Worm (Caenorhabditis elegans) whole organism, L4 larva: ENCODE measurements around the gene bgal-1.
"Not testable (repeated sequence)": the region's sequence is repeated elsewhere in the genome, so short reads cannot be mapped to it uniquely, and the experiment has no call there.

ENCODE experiments used
- F10B5.3 ChIP-seq: sonication (generic microtip); optimal IDR thresholded peaks from 2 replicates; lab custom pipeline; 2016; ENCODE audit warnings: mild to moderate bottlenecking, missing genetic modification characterization, missing compliant biosample characterization
- F49E8.2 ChIP-seq: sonication (generic microtip); optimal IDR thresholded peaks from 2 replicates; lab custom pipeline; 2016; ENCODE audit warnings: missing compliant biosample characterization, mild to moderate bottlenecking, missing genetic modification characterization, borderline replicate concordance
- T26A8.4 ChIP-seq: fragments of 200-800 bp; sonication (Bioruptor generic); IDR thresholded peaks from 2 replicates; pipeline ENCODE4 v1.3.6; 2022; ENCODE audit warnings: missing genetic modification characterization, missing compliant biosample characterization
- Y48G9A.11 ChIP-seq: fragments of 200-800 bp; sonication (Bioruptor generic); IDR thresholded peaks from 2 replicates; pipeline ENCODE4 v1.3.6; 2022; ENCODE audit warnings: missing genetic modification reagents, missing genetic modification characterization, missing compliant biosample characterization
- arid-1 ChIP-seq: fragments of 200-800 bp; sonication (Bioruptor generic); conservative IDR thresholded peaks from 2 replicates; pipeline ENCODE4 v1.3.6; 2022; ENCODE audit warnings: missing genetic modification reagents, missing genetic modification characterization, missing compliant biosample characterization
- ceh-44 ChIP-seq: fragments of 200-800 bp; sonication (Bioruptor generic); IDR thresholded peaks from 2 replicates; pipeline ENCODE4 v1.3.6; 2022; ENCODE audit warnings: missing genetic modification reagents, missing genetic modification characterization, missing compliant biosample characterization
- daf-16 ChIP-seq, 3 experiments: sonication (generic microtip); optimal IDR thresholded peaks; 2 replicates each; lab custom pipeline; 2016 to 2017; ENCODE audit warnings: missing genetic modification characterization in 3 of 3, missing genetic modification reagents in 3 of 3, mild to moderate bottlenecking in 2 of 3, missing compliant biosample characterization in 2 of 3, missing biosample characterization in 1 of 3, moderate library complexity in 1 of 3
- dmd-6 ChIP-seq: fragments of 200-800 bp; sonication (Bioruptor generic); IDR thresholded peaks from 2 replicates; pipeline ENCODE4 v1.3.6; 2022; ENCODE audit warnings: missing genetic modification reagents, missing genetic modification characterization, missing compliant biosample characterization
- dmd-8 ChIP-seq: fragments of 200-800 bp; sonication (Bioruptor generic); IDR thresholded peaks from 2 replicates; pipeline ENCODE4 v1.3.6; 2022; ENCODE audit warnings: missing genetic modification characterization, missing compliant biosample characterization
- duxl-1 ChIP-seq: sonication (generic microtip); optimal IDR thresholded peaks from 2 replicates; lab custom pipeline; 2016; ENCODE audit warnings: mild to moderate bottlenecking, missing genetic modification characterization, moderate library complexity, missing compliant biosample characterization; ENCODE audit not compliant: poor library complexity
- dve-1 ChIP-seq: sonication (generic microtip); optimal IDR thresholded peaks from 2 replicates; lab custom pipeline; 2017; ENCODE audit warnings: antibody characterized with exemption, mild to moderate bottlenecking, missing genetic modification characterization, missing compliant biosample characterization; ENCODE audit not compliant: insufficient read depth
- hlh-11 ChIP-seq: fragments of 200-800 bp; sonication (Bioruptor generic); optimal IDR thresholded peaks from 2 replicates; lab custom pipeline; 2018; ENCODE audit warnings: mild to moderate bottlenecking, missing genetic modification characterization, missing compliant biosample characterization
- hlh-30 ChIP-seq: sonication (generic microtip); optimal IDR thresholded peaks from 2 replicates; lab custom pipeline; 2017; ENCODE audit warnings: antibody characterized with exemption, mild to moderate bottlenecking, missing genetic modification characterization, missing compliant biosample characterization; ENCODE audit not compliant: insufficient read depth
- lin-38 ChIP-seq: fragments of 200-800 bp; sonication (Bioruptor generic); IDR thresholded peaks from 2 replicates; pipeline ENCODE4 v1.3.6; 2022; ENCODE audit warnings: missing genetic modification reagents, missing genetic modification characterization, missing compliant biosample characterization
- madf-5 ChIP-seq, 2 experiments: fragments of 200-800 bp; sonication (Bioruptor generic); IDR thresholded peaks; 2 replicates each; pipeline ENCODE4 v1.3.6; 2022; ENCODE audit warnings: missing compliant biosample characterization in 2 of 2, missing genetic modification characterization in 2 of 2
- mdt-29 ChIP-seq: fragments of 200-800 bp; sonication (Bioruptor generic); IDR thresholded peaks from 2 replicates; pipeline ENCODE4 v1.3.6; 2022; ENCODE audit warnings: missing genetic modification reagents, missing genetic modification characterization, missing compliant biosample characterization
- mep-1 ChIP-seq: fragments of 150-350 bp; sonication (generic microtip); optimal IDR thresholded peaks from 3 replicates; lab custom pipeline; 2014; ENCODE audit warnings: missing biosample characterization, missing genetic modification characterization
- mes-2 ChIP-seq: sonication (generic microtip); optimal IDR thresholded peaks from 2 replicates; lab custom pipeline; 2016; ENCODE audit warnings: missing genotype, mild to moderate bottlenecking, missing genetic modification characterization, missing compliant biosample characterization; ENCODE audit not compliant: poor library complexity, severe bottlenecking
- mxl-2 ChIP-seq: fragments of 200-800 bp; sonication (Bioruptor generic); conservative IDR thresholded peaks from 2 replicates; pipeline ENCODE4 v1.3.6; 2022; ENCODE audit warnings: missing genetic modification reagents, missing genetic modification characterization, missing compliant biosample characterization
- mxl-3 ChIP-seq: fragments of 200-800 bp; sonication (Bioruptor generic); optimal IDR thresholded peaks from 2 replicates; lab custom pipeline; 2018; ENCODE audit warnings: mild to moderate bottlenecking, missing genetic modification characterization, missing compliant biosample characterization
- nhr-102 ChIP-seq: sonication (generic microtip); optimal IDR thresholded peaks from 2 replicates; lab custom pipeline; 2016; ENCODE audit warnings: mild to moderate bottlenecking, missing genetic modification characterization, moderate library complexity, missing compliant biosample characterization
- nhr-41 ChIP-seq: fragments of 200-800 bp; sonication (Bioruptor generic); IDR thresholded peaks from 2 replicates; pipeline ENCODE4 v1.3.6; 2022; ENCODE audit warnings: missing genetic modification reagents, missing genetic modification characterization, missing compliant biosample characterization
- nhr-48 ChIP-seq: sonication (generic microtip); optimal IDR thresholded peaks from 2 replicates; lab custom pipeline; 2016; ENCODE audit warnings: mild to moderate bottlenecking, missing genetic modification characterization, missing compliant biosample characterization
- pha-4 ChIP-seq, 2 experiments: fragments of 150-350 bp in 1 of 2; fragments of 200-800 bp in 1 of 2; sonication (Bioruptor generic) in 1 of 2; IDR thresholded peaks in 1 of 2; optimal IDR thresholded peaks in 1 of 2; 2 replicates each; pipeline versions ENCODE4 v1.3.6 to Lab custom; 2014 to 2022; ENCODE audit warnings: missing genetic modification characterization in 2 of 2, missing genetic modification reagents in 2 of 2, missing biosample characterization in 1 of 2, missing compliant biosample characterization in 1 of 2
- php-3 ChIP-seq: fragments of 200-800 bp; sonication (Bioruptor generic); IDR thresholded peaks from 2 replicates; pipeline ENCODE4 v1.3.6; 2022; ENCODE audit warnings: missing genetic modification reagents, missing genetic modification characterization, missing compliant biosample characterization
- pqm-1 ChIP-seq: sonication (generic microtip); optimal IDR thresholded peaks from 2 replicates; lab custom pipeline; 2017; ENCODE audit warnings: missing biosample characterization, missing genetic modification characterization
- rbr-2 ChIP-seq: sonication (generic microtip); optimal IDR thresholded peaks from 2 replicates; lab custom pipeline; 2016; ENCODE audit warnings: missing genotype, missing genetic modification characterization, missing compliant biosample characterization
- saeg-2 ChIP-seq: fragments of 200-800 bp; sonication (Bioruptor generic); IDR thresholded peaks from 2 replicates; pipeline ENCODE4 v1.3.6; 2022; ENCODE audit warnings: missing genetic modification reagents, missing genetic modification characterization, missing compliant biosample characterization
- snpc-1.2 ChIP-seq: fragments of 200-800 bp; sonication (Bioruptor generic); IDR thresholded peaks from 2 replicates; pipeline ENCODE4 v1.3.6; 2022; ENCODE audit warnings: missing genetic modification reagents, missing genetic modification characterization, missing compliant biosample characterization
- snpc-4 ChIP-seq: fragments of 150-350 bp; optimal IDR thresholded peaks from 2 replicates; lab custom pipeline; 2014; ENCODE audit warnings: missing biosample characterization, missing genetic modification characterization
- spr-1 ChIP-seq: sonication (generic microtip); optimal IDR thresholded peaks from 2 replicates; lab custom pipeline; 2016; ENCODE audit warnings: mild to moderate bottlenecking, missing genetic modification characterization, missing compliant biosample characterization
- tra-1 ChIP-seq: fragments of 200-800 bp; sonication (Bioruptor generic); IDR thresholded peaks from 2 replicates; pipeline ENCODE4 v1.3.6; 2022; ENCODE audit warnings: missing genetic modification reagents, missing genetic modification characterization, missing compliant biosample characterization
- unc-130 ChIP-seq: sonication (generic microtip); optimal IDR thresholded peaks from 2 replicates; lab custom pipeline; 2016; ENCODE audit warnings: missing genetic modification reagents, missing genetic modification characterization, missing compliant biosample characterization
- vab-7 ChIP-seq: fragments of 200-800 bp; sonication (Bioruptor generic); IDR thresholded peaks from 2 replicates; pipeline ENCODE4 v1.3.6; 2022; ENCODE audit warnings: missing genetic modification reagents, missing genetic modification characterization, missing compliant biosample characterization
- zip-2 ChIP-seq: fragments of 150-350 bp; optimal IDR thresholded peaks from 2 replicates; lab custom pipeline; 2014; ENCODE audit warnings: missing biosample characterization, missing genetic modification characterization

The bgal-1 gene

DNA sequence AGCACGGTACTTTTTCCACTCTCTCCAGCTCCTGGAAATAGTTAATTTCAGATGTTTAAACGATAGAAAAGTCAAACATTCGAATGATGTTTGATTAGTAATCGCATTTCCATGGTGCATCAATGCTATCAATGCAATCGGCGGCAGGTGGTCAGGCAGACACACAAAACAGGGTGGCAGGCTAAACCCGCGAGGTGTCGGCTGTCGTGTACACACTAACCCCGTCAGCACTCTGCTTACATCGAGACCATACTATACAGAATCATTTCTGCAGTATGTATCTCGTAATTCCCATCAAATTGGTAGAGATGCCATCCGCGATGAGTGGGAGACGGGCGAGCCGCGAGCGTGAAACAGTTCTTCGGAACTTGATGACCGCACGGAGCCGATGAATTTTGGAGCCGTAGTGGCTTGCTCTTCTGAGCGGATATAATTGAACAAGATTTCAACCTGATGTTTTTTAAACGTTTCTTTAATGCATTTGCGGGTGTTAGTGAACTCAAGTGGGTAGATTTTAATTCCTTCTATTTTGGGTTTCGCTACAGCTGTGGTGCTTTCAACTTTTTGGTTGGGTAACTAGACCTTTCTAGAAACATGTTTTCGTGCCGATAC, 49.0 kb downstream of the bgal-1 start:
- TF ChIP-seq saeg-2 (0 out of 2 replicates have a peak, but pooled peaks have one; percentile 37), zip-2 (tag; lab: Kevin White, UChicago) (peak; percentile 26), php-3 (GFP tag; lab: Robert Waterston, UW) (peak; percentile 60), duxl-1 (peak; percentile 70), mxl-2 (GFP tag; lab: Robert Waterston, UW) (0 out of 2 replicates have a peak, but pooled peaks have one; percentile 20), nhr-48 (tag; lab: Kevin White, UChicago) (peak; percentile 58), lin-38 (GFP tag; lab: Robert Waterston, UW) (peak; percentile 72), snpc-1.2 (GFP tag; lab: Robert Waterston, UW) (peak; percentile 92), madf-5 (GFP tag; IDR thresholded peaks at IDR 0.05; lab: Robert Waterston, UW) (0 out of 4 replicates have a peak, but pooled peaks of 1 of the 2 experiments have one; percentile 30), nhr-41 (GFP tag; lab: Robert Waterston, UW) (0 out of 2 replicates have a peak, but pooled peaks have one; percentile 7), mes-2 (tag; lab: Kevin White, UChicago) (peak; percentile 77), unc-130 (GFP tag; lab: Kevin White, UChicago) (peak; percentile 19), F49E8.2 (tag; lab: Kevin White, UChicago) (peak; percentile 84), pha-4 (GFP tag; IDR thresholded peaks at IDR 0.05; lab: Robert Waterston, UW) (peak; percentile 69), arid-1 (GFP tag; lab: Robert Waterston, UW) (peak; percentile 85), dve-1 (peak; percentile 70), spr-1 (tag; lab: Kevin White, UChicago) (peak; percentile 48), mxl-3 (GFP tag; lab: Kevin White, UChicago) (peak; percentile 63), hlh-11 (peak; percentile 81), rbr-2 (tag; lab: Kevin White, UChicago) (peak; percentile 27), mep-1 (tag; lab: Kevin White, UChicago) (peak; percentile 50), snpc-4 (tag; lab: Kevin White, UChicago) (peak; percentile 85), ceh-44 (peak; percentile 81), hlh-30 (tag; lab: Kevin White, UChicago) (peak; percentile 46), tra-1 (GFP tag; lab: Robert Waterston, UW) (0 out of 2 replicates have a peak, but pooled peaks have one; percentile 26), daf-16 (GFP tag; optimal IDR thresholded peaks at IDR 0.05; lab: Kevin White, UChicago) (peak; percentile 30 to 33), daf-16 (tag; optimal IDR thresholded peaks at IDR 0.05; lab: Kevin White, UChicago) (peak; percentile 62), F10B5.3 (peak; percentile 35), nhr-102 (peak; percentile 76), dmd-6 (GFP tag; lab: Robert Waterston, UW) (peak; percentile 83), Y48G9A.11 (GFP tag; lab: Robert Waterston, UW) (peak; percentile 60), pqm-1 (tag; lab: Kevin White, UChicago) (peak; percentile 3)
- not testable (repeated sequence) for TF ChIP-seq pha-4 (tag; optimal IDR thresholded peaks at IDR 0.05; lab: Kevin White, UChicago)

DNA sequence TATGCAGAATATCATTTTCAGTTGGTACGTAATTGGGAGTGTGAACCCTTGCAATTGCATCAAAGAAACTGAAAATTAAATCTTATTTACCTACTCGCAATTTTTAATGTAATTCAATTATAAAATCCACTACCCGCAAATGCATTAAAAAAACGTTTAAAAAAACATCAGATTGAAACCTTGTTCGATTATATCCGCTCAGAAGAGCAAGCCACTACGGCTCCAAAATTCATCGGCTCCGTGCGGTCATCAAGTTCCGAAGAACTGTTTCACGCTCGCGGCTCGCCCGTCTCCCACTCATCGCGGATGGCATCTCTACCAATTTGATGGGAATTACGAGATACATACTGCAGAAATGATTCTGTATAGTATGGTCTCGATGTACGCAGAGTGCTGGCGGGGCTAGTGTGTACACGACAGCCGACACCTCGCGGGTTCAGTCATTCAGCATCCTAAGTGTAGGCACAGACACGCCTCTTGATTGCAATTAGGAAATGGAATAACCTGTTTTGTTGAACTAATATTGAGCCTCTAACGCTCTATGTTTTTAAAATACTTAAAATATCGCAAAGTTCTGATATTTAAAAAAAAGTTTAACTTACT, 50.4 kb downstream of the bgal-1 start:
- peak; percentile 37 for TF ChIP-seq hlh-11
- TF ChIP-seq nhr-102: peak; percentile 32
- peak; percentile 60 for TF ChIP-seq lin-38 (GFP tag; lab: Robert Waterston, UW)
- TF ChIP-seq unc-130 (GFP tag; lab: Kevin White, UChicago): peak; percentile 53
- TF ChIP-seq mep-1 (tag; lab: Kevin White, UChicago): peak; percentile 43
- peak; percentile 58 for TF ChIP-seq T26A8.4 (GFP tag; lab: Robert Waterston, UW)
- 0 out of 2 replicates have a peak, but pooled peaks have one; percentile 56 for TF ChIP-seq dmd-8 (GFP tag; lab: Robert Waterston, UW)
- TF ChIP-seq vab-7: peak; percentile 52; the same call in 1 of the 2 replicates
- 0 out of 2 replicates have a peak, but pooled peaks have one; percentile 67 for TF ChIP-seq ceh-44
- TF ChIP-seq mdt-29: peak; percentile 13; the same call in 1 of the 2 replicates
- TF ChIP-seq nhr-48 (tag; lab: Kevin White, UChicago): peak; percentile 27
- peak; percentile 41; the same call in 1 of the 2 replicates for TF ChIP-seq dmd-6 (GFP tag; lab: Robert Waterston, UW)
- TF ChIP-seq snpc-1.2 (GFP tag; lab: Robert Waterston, UW): peak; percentile 84
- peak; percentile 54 for TF ChIP-seq mes-2 (tag; lab: Kevin White, UChicago)
- peak; percentile 25; the same call in 1 of the 2 replicates for TF ChIP-seq php-3 (GFP tag; lab: Robert Waterston, UW)
- TF ChIP-seq snpc-4 (tag; lab: Kevin White, UChicago): peak; percentile 74
- TF ChIP-seq daf-16 (GFP tag; optimal IDR thresholded peaks at IDR 0.05; lab: Kevin White, UChicago): not testable (repeated sequence)
- peak; percentile 21 for TF ChIP-seq daf-16 (tag; optimal IDR thresholded peaks at IDR 0.05; lab: Kevin White, UChicago)
- peak; percentile 76 for TF ChIP-seq F49E8.2 (tag; lab: Kevin White, UChicago)
- peak; percentile 5 for TF ChIP-seq dve-1
- peak; percentile 59; the same call in 1 of the 2 replicates for TF ChIP-seq Y48G9A.11 (GFP tag; lab: Robert Waterston, UW)
